Fruit fly (Drosophila melanogaster): ENCODE measurements around the gene Larp4B.

dm6 chr3L:3268161-3268560 lies 43.5 kb downstream of the Larp4B start, which contains the start of gene CG34265:
- TF ChIP-seq schlank (tag; optimal IDR thresholded peaks at IDR 0.05) (no peak), sob (GFP tag; IDR thresholded peaks at IDR 0.05) (no peak), CG31441 (GFP tag; IDR thresholded peaks at IDR 0.05) (no peak), Fer3 (tag; optimal IDR thresholded peaks at IDR 0.05) (no peak), hbn (GFP tag; IDR thresholded peaks at IDR 0.05; ENCODE audit: partially characterized antibody) (no peak), trh (GFP tag; optimal IDR thresholded peaks at IDR 0.05) (no peak), CG16815 (GFP tag; optimal IDR thresholded peaks at IDR 0.05) (no peak), CG4404 (GFP tag; IDR thresholded peaks at IDR 0.05) (no peak)

Measured in whole organism, embryonic.